Worm (Caenorhabditis elegans): ENCODE results near the gene slc-30A9.

ce11 chrIII:2686064-2686463 is 12.6 kb downstream of the slc-30A9 start, which contains the start of the genes Y71H2AL.2, Y71H2AL.4 and pbo-1:
- TF ChIP-seq pha-4 (tag; optimal IDR thresholded peaks at IDR 0.05) (no peak), lin-13 (tag; optimal IDR thresholded peaks at IDR 0.05) (no peak), nhr-28 (tag; optimal IDR thresholded peaks at IDR 0.05) (no peak), sptf-1 (tag; optimal IDR thresholded peaks at IDR 0.05) (no peak), ham-2 (GFP tag; optimal IDR thresholded peaks at IDR 0.05) (no peak), lin-32 (GFP tag; optimal IDR thresholded peaks at IDR 0.05) (no peak)
